Fruit fly (Drosophila melanogaster) whole organism, adult: ENCODE measurements around the gene ND-75.

Experiments
- CG12768 ChIP-seq: fragments of 200-800 bp; sonication (Bioruptor generic); optimal IDR thresholded peaks from 2 replicates; lab custom pipeline; 2017; ENCODE audit warnings: missing biosample characterization, missing genetic modification characterization, mild to moderate bottlenecking, moderate library complexity, missing genetic modification reagents
- CG14711 ChIP-seq: fragments of 200-800 bp; sonication (Bioruptor generic); optimal IDR thresholded peaks from 2 replicates; lab custom pipeline; 2018; ENCODE audit warnings: missing biosample characterization, mild to moderate bottlenecking, missing genetic modification characterization, moderate library complexity
- CG1620 ChIP-seq: fragments of 200-800 bp; sonication (Bioruptor generic); optimal IDR thresholded peaks from 2 replicates; lab custom pipeline; 2016; ENCODE audit warnings: missing biosample characterization, missing genetic modification characterization
- CG33017 ChIP-seq: fragments of 200-800 bp; sonication (Bioruptor generic); optimal IDR thresholded peaks from 2 replicates; lab custom pipeline; 2018; ENCODE audit warnings: missing biosample characterization, mild to moderate bottlenecking, missing genetic modification characterization, moderate library complexity
- CG5204 ChIP-seq: fragments of 200-800 bp; sonication (Bioruptor generic); optimal IDR thresholded peaks from 2 replicates; lab custom pipeline; 2016; ENCODE audit warnings: missing biosample characterization, missing genetic modification characterization
- CG7045 ChIP-seq: fragments of 200-800 bp; sonication (Bioruptor generic); optimal IDR thresholded peaks from 2 replicates; lab custom pipeline; 2017; ENCODE audit warnings: missing biosample characterization, mild to moderate bottlenecking, missing genetic modification characterization
- CG7101 ChIP-seq: fragments of 200-800 bp; sonication (Bioruptor generic); optimal IDR thresholded peaks from 2 replicates; lab custom pipeline; 2018; ENCODE audit warnings: missing biosample characterization, mild to moderate bottlenecking, missing genetic modification characterization, moderate library complexity
- Clk ChIP-seq: fragments of 200-800 bp; sonication (Bioruptor generic); optimal IDR thresholded peaks from 2 replicates; lab custom pipeline; 2017; ENCODE audit warnings: missing biosample characterization, missing genetic modification characterization
- Mnt ChIP-seq: fragments of 200-800 bp; sonication (Bioruptor generic); optimal IDR thresholded peaks from 2 replicates; lab custom pipeline; 2016; ENCODE audit warnings: missing biosample characterization, mild to moderate bottlenecking, missing genetic modification characterization
- bab1 ChIP-seq: fragments of 200-800 bp; sonication (Bioruptor generic); optimal IDR thresholded peaks from 3 replicates; lab custom pipeline; 2019; ENCODE audit warnings: missing biosample characterization, mild to moderate bottlenecking, missing genetic modification characterization, moderate library complexity
- cic ChIP-seq: fragments of 200-800 bp; sonication (Bioruptor generic); optimal IDR thresholded peaks from 2 replicates; lab custom pipeline; 2017; ENCODE audit warnings: missing biosample characterization, mild to moderate bottlenecking, missing genetic modification characterization, moderate library complexity
- cnc ChIP-seq, 2 experiments: fragments of >200 bp; optimal IDR thresholded peaks; 2 replicates each; lab custom pipeline; 2017
- kay ChIP-seq: fragments of 200-800 bp; sonication (Bioruptor generic); peaks from one replicate; lab custom pipeline; 2016; ENCODE audit warnings: missing biosample characterization, missing genetic modification characterization, borderline replicate concordance
- toe ChIP-seq: fragments of 200-800 bp; sonication (Bioruptor generic); optimal IDR thresholded peaks from 2 replicates; lab custom pipeline; 2016; ENCODE audit warnings: missing biosample characterization, missing genetic modification characterization

DNA sequence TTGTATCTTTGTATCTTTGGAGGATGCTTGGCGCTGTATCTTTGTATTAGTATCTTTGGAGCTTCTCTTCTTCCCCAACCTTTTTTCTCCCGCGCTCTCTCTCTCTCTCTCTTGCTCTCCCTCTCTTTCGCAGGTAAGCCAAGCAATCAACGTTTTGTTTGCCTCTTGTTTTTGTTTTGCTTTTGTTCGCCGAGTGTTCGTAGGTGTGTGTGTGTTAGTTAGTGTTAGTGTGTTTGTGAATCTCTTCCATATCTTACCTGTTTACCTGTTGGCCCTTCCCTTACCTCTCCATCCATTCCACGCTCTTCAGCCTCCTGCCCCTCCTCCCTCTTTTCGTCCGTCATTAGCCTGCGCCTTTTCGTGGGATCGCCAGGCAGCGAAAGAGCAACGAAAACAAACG lies 37.5 kb downstream of the ND-75 start:
- TF ChIP-seq kay (GFP tag; lab: Kevin White, UChicago) (no peak), CG5204 (GFP tag; lab: Kevin White, UChicago) (no peak), Clk (GFP tag; lab: Kevin White, UChicago) (no peak), Mnt (GFP tag; lab: Kevin White, UChicago) (no peak), CG7101 (tag; lab: Kevin White, UChicago) (no peak), CG33017 (no peak), cic (no peak), cnc (optimal IDR thresholded peaks at IDR 0.05; lab: Kevin White, UChicago) (no peak), CG7045 (no peak), CG14711 (tag; lab: Kevin White, UChicago) (no peak), toe (GFP tag; lab: Kevin White, UChicago) (no peak), CG12768 (GFP tag; lab: Kevin White, UChicago) (no peak), bab1 (GFP tag; lab: Kevin White, UChicago) (no peak), CG1620 (GFP tag; lab: Kevin White, UChicago) (no peak)
